Worm (Caenorhabditis elegans) whole organism, dauer: ENCODE data around the gene cpt-6.

Experiments
- unc-62 ChIP-seq: sonication (generic microtip); optimal IDR thresholded peaks from 2 replicates; lab custom pipeline; 2017; ENCODE audit warnings: missing biosample characterization, missing genetic modification reagents, missing genetic modification characterization

The cpt-6 gene

DNA sequence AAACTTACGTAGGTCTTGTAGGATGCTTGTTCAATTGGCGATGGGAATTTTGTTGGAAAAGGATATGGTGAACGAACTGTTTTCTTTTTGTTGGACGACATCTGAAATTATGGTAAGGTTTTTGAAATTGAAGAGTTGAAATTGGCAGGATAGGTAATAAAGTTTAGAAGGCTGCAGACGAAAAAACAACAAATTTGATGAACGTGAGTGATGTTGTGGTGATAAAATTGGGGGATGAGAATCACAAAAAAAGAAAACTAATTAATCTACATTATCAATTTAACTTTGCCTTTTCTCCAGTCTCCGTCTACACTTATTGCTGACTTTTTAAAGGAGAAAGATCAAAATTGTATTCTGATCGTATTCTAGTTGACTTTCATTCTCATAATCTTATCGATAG, at the start of gene cpt-6:
TSS of gene cpt-6 (minus strand) at position 101 of the 400 bp plus-strand sequence.
- TF ChIP-seq unc-62 = no peak

DNA sequence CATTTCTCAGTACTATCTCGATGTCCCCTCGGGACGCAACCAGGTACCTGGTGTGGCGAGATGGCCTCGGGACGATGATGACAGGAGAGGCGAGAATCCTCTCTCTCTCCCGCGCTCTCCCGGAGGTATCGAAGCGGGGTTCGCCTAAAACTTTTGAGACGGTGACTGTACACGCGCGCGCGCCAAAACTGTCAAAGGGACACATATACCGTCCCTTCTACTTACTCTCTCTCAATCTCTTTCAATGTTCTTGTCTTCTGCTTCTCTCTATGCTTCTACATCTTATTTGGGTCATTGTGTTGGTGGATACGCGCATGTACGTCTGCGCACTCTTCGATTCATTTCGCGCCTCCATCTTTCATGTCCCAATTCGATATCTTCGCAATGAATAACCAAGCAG, 48.2 kb upstream of the cpt-6 start:
- no peak for TF ChIP-seq unc-62

DNA sequence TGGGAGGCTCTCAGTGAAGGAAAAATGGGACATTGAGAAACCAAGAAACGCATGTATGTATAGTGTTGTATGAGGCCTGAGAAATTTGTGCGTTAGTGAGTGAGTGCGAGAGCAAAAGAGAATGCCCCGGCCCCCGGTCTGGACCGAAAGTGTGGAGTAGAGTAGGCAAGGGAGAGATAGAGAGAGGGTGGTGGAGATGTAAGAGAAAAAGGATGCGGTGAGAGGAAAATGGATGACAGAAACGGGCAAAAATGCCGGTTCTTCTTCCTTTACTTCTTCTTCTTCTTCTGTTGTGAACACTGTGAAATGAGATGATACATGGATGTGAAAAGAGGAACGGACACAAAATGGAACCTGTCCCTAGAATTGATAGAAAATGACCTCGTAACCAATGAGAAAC, 44.6 kb upstream of the cpt-6 start:
- TF ChIP-seq unc-62 = no peak

DNA sequence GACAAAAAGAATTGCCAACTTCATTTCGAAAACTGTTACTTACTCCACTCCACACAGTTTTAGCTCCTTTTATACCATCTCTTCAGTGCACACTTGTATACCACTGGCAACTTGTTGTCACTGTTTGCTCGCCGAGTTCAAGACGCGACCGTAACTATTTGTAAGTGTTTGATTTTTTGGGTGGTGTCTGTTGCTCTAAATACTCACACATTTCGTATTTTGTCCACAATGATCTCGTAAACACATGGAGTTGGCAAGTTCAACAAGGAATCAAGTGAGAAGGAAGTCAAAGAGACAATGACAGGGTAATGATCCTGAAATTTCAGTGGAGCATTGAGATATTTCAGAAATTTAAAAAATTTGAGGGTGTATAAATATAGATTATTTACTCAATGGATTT, 39.3 kb upstream of the cpt-6 start, which contains the start of gene hpo-26:
TSS of gene hpo-26 (minus strand) at position 31 of the 400 bp plus-strand sequence.
- no peak for TF ChIP-seq unc-62

DNA sequence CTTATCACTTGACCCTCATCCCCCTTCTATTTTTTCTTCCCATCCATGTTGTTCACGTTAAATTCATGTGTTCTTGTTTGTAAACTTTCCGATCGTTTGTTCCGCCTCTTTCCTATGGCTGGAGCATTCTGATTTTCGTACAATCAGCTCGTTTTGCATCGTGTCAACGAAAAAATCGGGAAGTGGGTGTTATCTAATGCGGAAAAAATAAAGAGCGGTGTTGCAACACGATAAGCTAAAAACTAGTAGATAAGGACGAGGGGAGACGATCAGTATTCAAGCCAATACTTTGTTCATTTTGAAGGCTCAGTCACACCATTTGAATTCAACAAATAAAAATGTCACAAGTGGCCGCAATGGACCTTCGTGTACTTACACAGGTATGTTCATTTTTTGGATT, 31.0 kb upstream of the cpt-6 start, which contains the start of gene acs-1:
TSS of gene acs-1 (plus strand) at position 233 of the 400 bp plus-strand sequence.
- no peak for TF ChIP-seq unc-62

DNA sequence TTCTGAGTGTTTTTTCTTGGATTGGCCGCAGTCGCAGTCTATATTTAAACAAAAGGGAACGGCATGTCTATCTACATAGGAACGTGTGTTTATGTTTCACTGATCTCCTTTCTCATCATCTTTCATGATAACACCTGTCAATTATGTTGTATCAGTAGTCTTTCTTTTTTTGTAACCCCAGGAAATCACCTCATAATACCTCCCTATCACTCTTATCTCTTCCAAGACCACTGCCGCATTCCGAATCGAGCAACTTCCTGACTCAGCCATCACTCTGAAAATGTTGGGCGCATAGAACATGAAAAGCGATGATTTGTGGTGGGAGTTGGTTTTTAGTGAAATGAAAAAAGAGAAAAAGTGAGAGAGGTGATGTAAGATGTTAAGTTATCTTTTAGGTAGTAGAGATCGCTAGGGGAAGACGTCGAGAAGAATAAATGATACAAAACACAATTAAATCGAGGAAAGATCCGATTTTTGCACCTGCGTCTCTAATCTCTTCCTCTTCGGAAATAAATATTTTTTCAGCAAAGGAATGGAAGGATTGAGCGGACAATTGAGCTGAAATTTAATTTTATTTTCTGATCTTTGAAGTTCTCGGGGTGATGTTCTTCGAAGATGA, 29.3 kb upstream of the cpt-6 start:
- no peak for TF ChIP-seq unc-62

DNA sequence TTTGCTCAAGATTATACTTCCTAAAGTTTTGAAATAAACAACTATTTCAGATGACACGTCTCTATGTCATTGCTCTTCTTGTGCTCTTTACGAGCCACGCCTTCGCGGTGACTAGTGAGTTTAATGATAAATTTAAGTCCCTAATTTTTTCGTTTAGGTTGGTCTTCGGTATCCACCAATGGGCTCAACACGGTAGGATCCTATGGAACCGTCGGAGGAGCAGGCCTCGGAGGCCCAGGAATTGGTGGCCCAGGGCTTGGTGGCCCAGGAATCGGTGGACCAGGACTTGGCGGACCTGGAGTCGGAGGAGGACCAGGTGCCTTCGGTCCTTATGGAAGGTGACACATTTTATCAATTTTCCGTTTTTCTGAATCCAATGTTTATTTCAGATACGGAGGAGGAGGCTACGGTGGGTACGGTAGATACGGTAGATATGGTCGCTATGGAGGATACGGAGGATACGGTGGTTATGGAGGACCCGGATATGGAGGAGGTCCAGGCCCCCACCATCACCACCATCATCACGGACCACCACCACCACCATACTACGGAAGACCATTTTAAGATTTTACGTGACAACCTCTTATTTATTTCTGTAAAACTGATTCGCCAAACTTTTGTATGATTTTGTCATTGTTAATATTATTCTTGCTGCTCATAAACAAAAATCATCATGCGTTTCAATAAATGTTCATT, 26.8 kb upstream of the cpt-6 start, which contains the start of the genes F46E10.2 and F46E10.18:
TSS of gene F46E10.2 (plus strand) at position 51 of the 696 bp plus-strand sequence.
TSS of gene F46E10.18 (plus strand) at position 646 of the 696 bp plus-strand sequence.
- no peak for TF ChIP-seq unc-62

DNA sequence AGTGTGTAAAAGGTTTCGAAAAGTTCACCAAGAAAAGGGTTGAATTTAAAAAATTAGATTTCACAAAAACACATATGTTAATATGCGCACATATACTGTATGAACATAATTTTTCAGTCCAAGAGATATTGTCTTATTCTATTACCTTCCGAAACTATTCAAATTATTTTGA, 24.4 kb upstream of the cpt-6 start, which contains the start of gene F46E10.3:
TSS of gene F46E10.3 (plus strand) at position 73 of the 172 bp plus-strand sequence.
- TF ChIP-seq unc-62 = no peak

DNA sequence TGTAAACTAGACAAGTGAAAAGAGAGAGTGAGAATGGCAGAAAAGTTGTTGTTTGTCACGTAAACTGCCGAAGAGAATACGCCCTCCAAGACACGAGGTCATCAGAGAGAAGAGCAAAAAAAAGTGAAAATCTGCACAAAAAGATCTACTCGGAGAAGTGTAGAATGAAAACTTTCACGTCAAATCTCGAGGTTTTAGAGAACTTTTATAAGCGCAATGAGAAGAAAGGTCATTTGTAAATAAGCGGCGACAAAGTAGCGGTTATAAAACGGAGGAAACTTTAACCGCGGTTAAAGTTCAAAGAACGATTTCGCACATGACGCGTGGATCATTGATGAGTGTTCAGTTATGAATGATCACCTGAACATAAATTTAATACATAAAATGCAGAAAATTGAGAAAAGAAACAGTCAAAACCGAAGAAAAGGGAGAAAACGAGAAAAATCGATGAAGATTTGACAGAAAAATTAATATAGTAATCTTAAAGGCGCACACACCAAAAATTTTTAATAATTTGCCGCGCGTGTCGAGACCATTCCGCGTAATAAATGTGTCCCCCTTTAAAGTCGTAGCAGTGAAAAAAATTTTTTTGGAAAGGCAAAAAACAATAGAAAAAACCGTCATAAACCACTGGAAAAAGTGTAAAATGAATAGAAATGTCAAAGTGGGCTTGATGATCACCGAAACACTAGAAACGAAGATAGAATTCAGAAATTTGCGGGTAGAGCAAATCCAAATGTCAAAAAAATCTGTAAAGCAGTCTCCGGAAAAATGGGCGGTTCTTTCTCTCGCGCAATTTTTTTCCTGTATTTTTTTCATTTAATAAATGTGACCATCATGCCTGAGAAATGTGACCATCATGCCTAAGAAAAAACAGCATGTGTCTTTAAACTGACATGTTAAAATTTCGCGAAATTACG, 23.8 kb upstream of the cpt-6 start:
- TF ChIP-seq unc-62 = no peak

DNA sequence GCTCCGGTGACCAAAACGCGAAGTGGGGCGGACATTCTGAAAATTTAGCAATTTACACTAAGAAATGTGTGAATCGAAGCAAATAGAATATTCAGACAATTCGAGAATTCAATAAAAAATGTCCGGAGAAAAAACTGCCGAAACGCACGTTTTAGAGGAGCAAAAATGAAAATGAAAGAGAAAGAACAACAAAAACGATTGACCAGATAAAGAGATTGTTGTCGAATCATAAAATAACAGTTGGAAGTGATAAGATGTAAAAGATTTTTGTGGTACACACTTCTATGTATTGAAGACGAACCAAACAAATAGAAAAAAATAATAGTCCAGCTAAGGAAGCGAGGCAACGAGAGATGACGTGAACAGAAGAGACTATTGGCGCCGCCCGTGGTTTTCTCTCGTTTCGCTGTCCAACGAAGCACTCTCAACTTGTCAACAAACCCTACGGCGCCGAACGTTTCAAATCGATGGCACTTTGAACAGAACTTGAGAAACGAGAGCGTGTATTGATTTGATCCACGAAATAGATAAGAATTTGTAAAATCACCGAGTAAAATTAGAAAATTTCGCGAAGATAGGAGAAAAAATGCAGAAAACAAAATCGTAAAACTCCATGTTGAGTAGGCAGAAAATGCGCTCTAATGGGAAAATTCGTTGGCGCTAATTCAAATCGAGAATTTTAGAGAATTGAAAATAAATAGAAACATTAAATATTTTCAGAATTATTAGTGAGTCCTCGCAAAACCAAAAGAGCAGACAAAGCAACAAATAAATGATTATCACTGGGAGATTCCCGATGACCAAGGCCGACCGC, 23.0 kb upstream of the cpt-6 start, which contains the start of gene mdh-1:
TSS of gene mdh-1 (minus strand) at position 36 of the 814 bp plus-strand sequence.
- no peak for TF ChIP-seq unc-62

DNA sequence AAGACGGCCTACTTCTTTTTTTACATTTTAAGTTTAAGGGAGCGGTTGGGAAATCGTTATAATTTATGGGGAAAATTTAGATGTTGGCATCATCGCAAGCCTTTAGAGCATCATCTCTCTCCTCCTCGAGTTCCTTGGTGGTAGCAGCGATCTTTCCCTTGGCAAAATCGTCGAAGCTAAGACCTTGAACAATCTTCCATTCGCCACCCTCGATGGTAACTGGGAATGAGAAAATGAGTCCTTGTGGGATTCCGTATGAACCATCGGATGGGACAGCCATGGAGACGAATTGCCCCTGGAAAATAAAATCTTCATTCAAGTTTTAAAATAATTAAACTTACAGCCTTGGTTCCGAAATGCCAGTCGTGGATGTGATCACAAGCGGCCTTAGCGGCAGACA, 21.6 kb upstream of the cpt-6 start:
- TF ChIP-seq unc-62 = no peak

DNA sequence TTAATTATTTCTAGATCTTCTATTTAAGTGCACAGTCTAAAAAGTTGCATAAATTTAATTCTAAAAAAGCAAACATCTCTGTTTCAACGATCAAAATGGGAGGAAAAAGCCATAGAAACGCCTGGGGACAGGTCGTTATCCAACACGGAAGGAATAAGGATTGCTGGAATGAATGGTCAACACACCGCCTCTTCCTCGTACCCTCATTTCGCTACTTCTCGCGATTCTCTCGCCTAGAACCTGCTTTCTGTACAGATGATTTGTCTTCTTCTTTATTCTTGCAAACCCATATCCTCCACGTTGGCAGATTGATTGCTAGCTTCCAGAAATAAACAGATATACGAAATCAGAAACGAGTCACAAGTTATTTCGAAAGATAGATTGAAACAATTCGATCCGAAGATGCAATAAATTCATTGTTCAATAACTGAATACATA, 21.2 kb upstream of the cpt-6 start, which contains the start of gene dpy-11:
TSS of gene dpy-11 (minus strand) at position 354 of the 438 bp plus-strand sequence.
- no peak for TF ChIP-seq unc-62

DNA sequence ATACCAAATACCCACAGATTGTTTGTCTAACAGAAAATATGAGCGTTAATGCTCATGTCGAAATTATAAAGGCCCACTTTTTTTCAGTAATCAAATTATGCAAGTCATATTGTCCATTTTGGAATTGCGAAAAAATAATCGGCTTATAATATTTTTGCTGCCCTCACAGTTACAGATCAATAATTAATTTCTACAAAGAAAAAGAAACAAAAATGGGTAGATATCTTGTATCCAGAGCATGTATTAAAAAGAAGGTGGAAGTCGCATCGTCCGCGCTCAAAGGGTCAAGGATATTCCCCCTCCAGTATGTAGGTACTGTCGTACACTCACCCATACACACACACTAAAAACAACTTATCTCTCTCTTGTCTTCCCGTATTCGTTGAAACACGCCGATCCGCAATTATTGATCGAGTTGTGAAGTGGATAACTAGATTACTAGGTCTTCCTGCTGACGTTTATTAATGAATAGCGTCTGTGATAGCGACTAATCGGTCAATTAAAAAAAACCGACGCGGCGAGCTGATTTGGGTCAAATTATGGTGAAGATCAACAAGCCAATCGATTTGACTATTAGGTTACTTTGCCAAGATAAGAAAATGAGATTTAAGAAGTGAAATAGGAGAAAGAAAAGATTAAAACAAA, 20.2 kb upstream of the cpt-6 start:
- no peak for TF ChIP-seq unc-62

DNA sequence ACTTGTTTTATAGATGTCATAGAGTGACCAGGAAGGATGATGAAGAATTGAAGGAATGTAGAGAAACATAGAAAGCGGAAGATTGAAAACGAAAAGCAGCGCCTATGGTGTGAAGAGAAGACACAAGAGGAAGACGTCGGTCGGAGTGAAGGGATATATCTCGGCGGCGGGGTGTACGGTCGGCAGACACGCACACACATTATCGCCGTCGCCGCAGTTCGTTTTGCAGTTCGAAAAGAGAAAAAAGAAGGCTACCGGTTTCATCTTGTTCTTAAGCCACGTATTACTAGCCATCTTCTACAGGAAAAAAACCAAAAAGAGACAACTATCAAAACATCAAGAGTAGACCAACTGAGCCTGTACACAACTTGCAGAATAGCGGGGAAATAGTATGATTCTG, 19.6 kb upstream of the cpt-6 start:
- TF ChIP-seq unc-62 = no peak

DNA sequence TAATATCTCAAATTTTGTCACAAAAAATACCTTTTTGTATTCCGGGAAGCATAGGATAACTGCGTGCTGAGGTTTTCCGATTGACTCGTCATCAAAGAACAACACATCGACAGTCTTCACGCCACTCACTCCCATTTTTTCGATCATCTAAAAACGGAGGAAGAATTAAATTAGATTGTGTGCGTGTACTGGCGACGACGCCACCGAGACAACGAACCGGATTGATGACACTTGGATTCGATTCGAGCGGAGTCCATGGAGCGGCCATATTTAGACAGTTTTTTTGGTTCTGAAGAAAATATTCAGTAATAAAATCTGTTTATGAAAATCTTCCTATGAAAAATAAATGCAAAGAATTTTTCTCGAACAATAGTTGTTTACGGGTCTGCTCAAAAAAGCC, 17.4 kb upstream of the cpt-6 start, which contains the start of gene ubh-1:
TSS of gene ubh-1 (minus strand) at position 289 of the 400 bp plus-strand sequence.
- TF ChIP-seq unc-62 = no peak

DNA sequence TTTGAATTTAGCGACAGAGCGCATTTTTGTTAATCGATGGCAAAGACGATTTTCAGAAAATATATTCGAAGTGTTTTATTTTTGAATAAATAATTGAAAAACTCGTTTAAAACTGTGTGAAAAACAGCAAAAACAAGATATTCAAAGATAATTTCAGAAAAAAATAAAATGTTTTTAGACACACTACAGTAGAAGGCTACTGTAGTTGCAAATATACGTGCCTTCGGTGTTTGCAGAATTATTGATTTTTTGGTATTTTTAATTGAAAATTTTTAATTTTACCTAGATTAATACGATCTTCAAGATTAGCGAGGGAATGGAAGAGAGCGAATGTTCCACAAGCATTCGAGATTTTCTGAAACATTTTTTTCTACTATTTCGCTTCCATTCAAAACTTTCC, 16.9 kb upstream of the cpt-6 start:
- TF ChIP-seq unc-62 = no peak
